Worm (Caenorhabditis elegans): ENCODE data around the gene col-146.

ce11 chrV:9618919-9619318, 10.8 kb upstream of the col-146 start, which contains the start of gene idpc-7:
- TF ChIP-seq hmg-4 (GFP tag; optimal IDR thresholded peaks at IDR 0.05), result no peak
- TF ChIP-seq tbx-37 (GFP tag; conservative IDR thresholded peaks at IDR 0.05), result no peak
- no peak for TF ChIP-seq ama-1 (optimal IDR thresholded peaks at IDR 0.05)
- no peak for TF ChIP-seq B0310.2 (tag; optimal IDR thresholded peaks at IDR 0.05)
- TF ChIP-seq hnd-1 (tag; optimal IDR thresholded peaks at IDR 0.05), result no peak
- no peak for TF ChIP-seq scrt-1 (GFP tag; IDR thresholded peaks at IDR 0.05)
- TF ChIP-seq pes-1 (GFP tag; IDR thresholded peaks at IDR 0.05), result no peak
- TF ChIP-seq ets-7 (tag; optimal IDR thresholded peaks at IDR 0.05), result no peak
- TF ChIP-seq aly-1 (tag; optimal IDR thresholded peaks at IDR 0.05), result no peak
- no peak for TF ChIP-seq hmbx-1 (tag; optimal IDR thresholded peaks at IDR 0.05)
- TF ChIP-seq ceh-13 (GFP tag; optimal IDR thresholded peaks at IDR 0.05), result no peak
- TF ChIP-seq tbx-11 (GFP tag; IDR thresholded peaks at IDR 0.05), result no peak
- no peak for TF ChIP-seq F13C5.2 (tag; optimal IDR thresholded peaks at IDR 0.05)
- no peak for TF ChIP-seq flt-1 (GFP tag; IDR thresholded peaks at IDR 0.05)

All from whole organism, early embryonic.